Worm (Caenorhabditis elegans): ENCODE data around the gene clec-191.

- TF ChIP-seq hmg-11 (tag; optimal IDR thresholded peaks at IDR 0.05) (no peak), snpc-4 (tag; optimal IDR thresholded peaks at IDR 0.05) (no peak), elt-2 (tag; optimal IDR thresholded peaks at IDR 0.05) (no peak), ztf-11 (tag; optimal IDR thresholded peaks at IDR 0.05) (no peak), ceh-16 (tag; optimal IDR thresholded peaks at IDR 0.05) (no peak), aly-2 (tag; optimal IDR thresholded peaks at IDR 0.05) (no peak), tbx-2 (tag; optimal IDR thresholded peaks at IDR 0.05) (no peak), fkh-2 (tag; optimal IDR thresholded peaks at IDR 0.05) (no peak), ama-1 (optimal IDR thresholded peaks at IDR 0.05) (no peak), pqm-1 (tag; optimal IDR thresholded peaks at IDR 0.05) (no peak), elt-1 (tag; optimal IDR thresholded peaks at IDR 0.05) (no peak), zag-1 (tag; optimal IDR thresholded peaks at IDR 0.05) (no peak), lin-39 (tag; optimal IDR thresholded peaks at IDR 0.05) (no peak), eor-1 (tag; optimal IDR thresholded peaks at IDR 0.05) (no peak)
These were observed 2.6 kb downstream of the clec-191 start, which contains the start of gene ccch-2 for ce11 chrIV:16277902-16278301.

Measured in whole organism, L3 larva.